Fruit fly (Drosophila melanogaster) whole organism, prepupa: ENCODE measurements around the gene Cbs.
A peak's percentile ranks its signal among the peaks of the same experiment; 100 is the strongest.

Experiments
- Blimp-1 ChIP-seq: fragments of 200-800 bp; sonication (Bioruptor generic); optimal IDR thresholded peaks from 3 replicates; lab custom pipeline; 2017; ENCODE audit warnings: missing biosample characterization, missing genetic modification characterization, mild to moderate bottlenecking, moderate library complexity, missing genetic modification reagents
- CG10631 ChIP-seq: fragments of 200-800 bp; sonication (Bioruptor generic); optimal IDR thresholded peaks from 2 replicates; lab custom pipeline; 2016; ENCODE audit warnings: missing biosample characterization, missing genetic modification characterization
- CG10669 ChIP-seq: fragments of 200-800 bp; sonication (Bioruptor generic); optimal IDR thresholded peaks from 3 replicates; lab custom pipeline; 2018; ENCODE audit warnings: missing biosample characterization, mild to moderate bottlenecking, missing genetic modification characterization, moderate library complexity
- CG11294 ChIP-seq: fragments of 200-800 bp; sonication (Bioruptor generic); IDR thresholded peaks from 2 replicates; pipeline ENCODE4 v1.3.6; 2022; ENCODE audit warnings: missing biosample characterization, missing genetic modification characterization
- CG11762 ChIP-seq: fragments of 200-800 bp; sonication (Bioruptor generic); optimal IDR thresholded peaks from 3 replicates; lab custom pipeline; 2016; ENCODE audit warnings: missing biosample characterization, missing genetic modification characterization; ENCODE audit not compliant: insufficient read depth
- CG11902 ChIP-seq: fragments of 200-800 bp; sonication (Bioruptor generic); optimal IDR thresholded peaks from 3 replicates; lab custom pipeline; 2016; ENCODE audit warnings: missing biosample characterization, missing genetic modification characterization
- CG15336 ChIP-seq: fragments of 200-800 bp; sonication (Bioruptor generic); IDR thresholded peaks from 2 replicates; pipeline ENCODE4 v1.3.6; 2022; ENCODE audit warnings: missing biosample characterization, missing genetic modification characterization
- CG1621 ChIP-seq: fragments of 200-800 bp; sonication (Bioruptor generic); optimal IDR thresholded peaks from 3 replicates; lab custom pipeline; 2018; ENCODE audit warnings: missing biosample characterization, mild to moderate bottlenecking, missing genetic modification characterization
- CG16779 ChIP-seq: fragments of 200-800 bp; sonication (Bioruptor generic); optimal IDR thresholded peaks from 3 replicates; lab custom pipeline; 2017; ENCODE audit warnings: missing biosample characterization, mild to moderate bottlenecking, missing genetic modification characterization
- CG3032 ChIP-seq: fragments of 200-800 bp; optimal IDR thresholded peaks from 2 replicates; lab custom pipeline; 2019; ENCODE audit warnings: missing biosample characterization, mild to moderate bottlenecking, missing genetic modification characterization, moderate library complexity
- CG31627 ChIP-seq: fragments of 200-800 bp; sonication (Bioruptor generic); optimal IDR thresholded peaks from 3 replicates; lab custom pipeline; 2016; ENCODE audit warnings: missing biosample characterization, missing genetic modification characterization
- CG32006 ChIP-seq: fragments of 200-800 bp; sonication (Bioruptor generic); optimal IDR thresholded peaks from 3 replicates; lab custom pipeline; 2017; ENCODE audit warnings: missing biosample characterization, mild to moderate bottlenecking, missing genetic modification characterization
- CG34406 ChIP-seq: fragments of 200-800 bp; sonication (Bioruptor generic); optimal IDR thresholded peaks from 3 replicates; lab custom pipeline; 2016; ENCODE audit warnings: missing biosample characterization, missing genetic modification characterization
- CG4318 ChIP-seq: fragments of 200-800 bp; sonication (Bioruptor generic); optimal IDR thresholded peaks from 3 replicates; lab custom pipeline; 2017; ENCODE audit warnings: missing biosample characterization, mild to moderate bottlenecking, missing genetic modification characterization
- CG6792 ChIP-seq: fragments of 200-800 bp; sonication (Bioruptor generic); optimal IDR thresholded peaks from 3 replicates; lab custom pipeline; 2016; ENCODE audit warnings: missing biosample characterization, missing genetic modification characterization
- CG6808 ChIP-seq: fragments of 200-800 bp; sonication (Bioruptor generic); optimal IDR thresholded peaks from 3 replicates; lab custom pipeline; 2017; ENCODE audit warnings: missing biosample characterization, missing genetic modification characterization, mild to moderate bottlenecking, moderate library complexity, missing genetic modification reagents
- CG6854 ChIP-seq: fragments of 200-800 bp; sonication (Bioruptor generic); optimal IDR thresholded peaks from 2 replicates; lab custom pipeline; 2017; ENCODE audit warnings: missing biosample characterization, mild to moderate bottlenecking, missing genetic modification characterization
- CG8119 ChIP-seq: fragments of 200-800 bp; sonication (Bioruptor generic); IDR thresholded peaks from 3 replicates; pipeline ENCODE4 v1.3.6; 2022; ENCODE audit warnings: missing biosample characterization, missing genetic modification characterization
- CG8319 ChIP-seq: fragments of 200-800 bp; sonication (Bioruptor generic); optimal IDR thresholded peaks from 3 replicates; lab custom pipeline; 2016; ENCODE audit warnings: missing biosample characterization, missing genetic modification characterization
- CG8632 ChIP-seq: fragments of 200-800 bp; sonication (Bioruptor generic); optimal IDR thresholded peaks from 3 replicates; lab custom pipeline; 2016; ENCODE audit warnings: missing biosample characterization, missing genetic modification characterization
- CG9139 ChIP-seq: fragments of 200-800 bp; sonication (Bioruptor generic); optimal IDR thresholded peaks from 3 replicates; lab custom pipeline; 2017; ENCODE audit warnings: missing biosample characterization, mild to moderate bottlenecking, missing genetic modification characterization
- Eip75B ChIP-seq: fragments of 200-800 bp; sonication (Bioruptor generic); optimal IDR thresholded peaks from 3 replicates; lab custom pipeline; 2016; ENCODE audit warnings: missing biosample characterization, missing genetic modification characterization
- Eip78C ChIP-seq: fragments of 200-800 bp; sonication (Bioruptor generic); peaks from one replicate; lab custom pipeline; 2016; ENCODE audit warnings: missing biosample characterization, missing genetic modification characterization
- Eip93F ChIP-seq: fragments of 200-800 bp; sonication (Bioruptor generic); optimal IDR thresholded peaks from 2 replicates; lab custom pipeline; 2016; ENCODE audit warnings: missing biosample characterization, mild to moderate bottlenecking, missing genetic modification characterization
- Ets21C ChIP-seq: fragments of 200-800 bp; sonication (Bioruptor generic); optimal IDR thresholded peaks from 3 replicates; lab custom pipeline; 2016; ENCODE audit warnings: missing biosample characterization, missing genetic modification characterization
- Ets96B ChIP-seq: fragments of 200-800 bp; optimal IDR thresholded peaks from 2 replicates; lab custom pipeline; 2019; ENCODE audit warnings: missing biosample characterization, mild to moderate bottlenecking, missing genetic modification characterization, moderate library complexity
- Gug ChIP-seq: fragments of 200-800 bp; sonication (Bioruptor generic); IDR thresholded peaks from 2 replicates; pipeline ENCODE4 v1.3.6; 2022; ENCODE audit warnings: missing biosample characterization, missing genetic modification characterization
- Hr39 ChIP-seq: fragments of 200-800 bp; sonication (Bioruptor generic); optimal IDR thresholded peaks from 2 replicates; lab custom pipeline; 2016; ENCODE audit warnings: missing biosample characterization, missing genetic modification characterization
- Hr4 ChIP-seq: fragments of 200-800 bp; sonication (Bioruptor generic); optimal IDR thresholded peaks from 3 replicates; lab custom pipeline; 2016; ENCODE audit warnings: missing biosample characterization, missing genetic modification characterization
- Lpt ChIP-seq: fragments of 200-800 bp; sonication (Bioruptor generic); optimal IDR thresholded peaks from 3 replicates; lab custom pipeline; 2016; ENCODE audit warnings: missing biosample characterization, missing genetic modification characterization
- Met ChIP-seq: fragments of 200-800 bp; sonication (Bioruptor generic); optimal IDR thresholded peaks from 3 replicates; lab custom pipeline; 2016; ENCODE audit warnings: missing biosample characterization, missing genetic modification characterization
- OdsH ChIP-seq: fragments of 200-800 bp; sonication (Bioruptor generic); optimal IDR thresholded peaks from 3 replicates; lab custom pipeline; 2016; ENCODE audit warnings: missing biosample characterization, missing genetic modification characterization
- Smox ChIP-seq: fragments of 200-800 bp; sonication (Bioruptor generic); optimal IDR thresholded peaks from 3 replicates; lab custom pipeline; 2016; ENCODE audit warnings: missing biosample characterization, missing genetic modification characterization
- Sox102F ChIP-seq: fragments of 200-800 bp; sonication (Bioruptor generic); optimal IDR thresholded peaks from 2 replicates; lab custom pipeline; 2016; ENCODE audit warnings: missing biosample characterization, mild to moderate bottlenecking, missing genetic modification characterization
- Sox14 ChIP-seq: fragments of 200-800 bp; sonication (Bioruptor generic); optimal IDR thresholded peaks from 3 replicates; lab custom pipeline; 2016; ENCODE audit warnings: missing biosample characterization, missing genetic modification characterization
- Sox15 ChIP-seq: fragments of 200-800 bp; sonication (Bioruptor generic); optimal IDR thresholded peaks from 3 replicates; lab custom pipeline; 2016; ENCODE audit warnings: missing biosample characterization, missing genetic modification characterization
- acj6 ChIP-seq: fragments of 200-800 bp; sonication (Bioruptor generic); optimal IDR thresholded peaks from 3 replicates; lab custom pipeline; 2016; ENCODE audit warnings: missing biosample characterization, missing genetic modification characterization
- cyc ChIP-seq: fragments of 200-800 bp; sonication (Bioruptor generic); optimal IDR thresholded peaks from 3 replicates; lab custom pipeline; 2016; ENCODE audit warnings: missing biosample characterization, missing genetic modification characterization
- dac ChIP-seq: fragments of 200-800 bp; sonication (Bioruptor generic); optimal IDR thresholded peaks from 2 replicates; lab custom pipeline; 2017; ENCODE audit warnings: missing biosample characterization, mild to moderate bottlenecking, missing genetic modification characterization
- dsx ChIP-seq: fragments of 200-800 bp; optimal IDR thresholded peaks from 3 replicates; lab custom pipeline; 2019; ENCODE audit warnings: missing biosample characterization, mild to moderate bottlenecking, missing genetic modification characterization, moderate library complexity; ENCODE audit not compliant: poor library complexity, severe bottlenecking
- esn ChIP-seq: fragments of 200-800 bp; sonication (Bioruptor generic); optimal IDR thresholded peaks from 2 replicates; lab custom pipeline; 2016; ENCODE audit warnings: missing biosample characterization, mild to moderate bottlenecking, missing genetic modification characterization, moderate library complexity
- fd59A ChIP-seq: fragments of 200-800 bp; sonication (Bioruptor generic); optimal IDR thresholded peaks from 2 replicates; lab custom pipeline; 2017; ENCODE audit warnings: missing biosample characterization, mild to moderate bottlenecking, missing genetic modification characterization, missing genetic modification reagents
- fd85E ChIP-seq: fragments of 200-800 bp; sonication (Bioruptor generic); optimal IDR thresholded peaks from 3 replicates; lab custom pipeline; 2016; ENCODE audit warnings: missing biosample characterization, missing genetic modification characterization
- fkh ChIP-seq: fragments of 200-800 bp; sonication (Bioruptor generic); optimal IDR thresholded peaks from 3 replicates; lab custom pipeline; 2017; ENCODE audit warnings: missing biosample characterization, mild to moderate bottlenecking, missing genetic modification characterization, moderate library complexity
- lz ChIP-seq: fragments of 200-800 bp; sonication (Bioruptor generic); optimal IDR thresholded peaks from 3 replicates; lab custom pipeline; 2016; ENCODE audit warnings: missing biosample characterization, missing genetic modification characterization
- net ChIP-seq: fragments of 200-800 bp; sonication (Bioruptor generic); optimal IDR thresholded peaks from 3 replicates; lab custom pipeline; 2016; ENCODE audit warnings: missing biosample characterization, missing genetic modification characterization
- pdm3 ChIP-seq: fragments of 200-800 bp; sonication (Bioruptor generic); optimal IDR thresholded peaks from 3 replicates; lab custom pipeline; 2016; ENCODE audit warnings: missing biosample characterization, missing genetic modification characterization
- salr ChIP-seq, 2 experiments: fragments of 200-800 bp; sonication (Bioruptor generic); optimal IDR thresholded peaks; 3 replicates each; lab custom pipeline; 2016 to 2018; ENCODE audit warnings: missing biosample characterization in 2 of 2, missing genetic modification characterization in 2 of 2, mild to moderate bottlenecking in 1 of 2
- spab ChIP-seq: fragments of 200-800 bp; sonication (Bioruptor generic); optimal IDR thresholded peaks from 2 replicates; lab custom pipeline; 2017; ENCODE audit warnings: missing biosample characterization, mild to moderate bottlenecking, missing genetic modification characterization, missing genetic modification reagents
- topi ChIP-seq: fragments of 200-800 bp; sonication (Bioruptor generic); optimal IDR thresholded peaks from 3 replicates; lab custom pipeline; 2016; ENCODE audit warnings: missing biosample characterization, missing genetic modification characterization
- vri ChIP-seq: fragments of 200-800 bp; sonication (Bioruptor generic); optimal IDR thresholded peaks from 3 replicates; lab custom pipeline; 2016; ENCODE audit warnings: missing biosample characterization, mild to moderate bottlenecking, missing genetic modification characterization

The Cbs gene

dm6 chrX:21044831-21045447, at the start of gene Cbs:
TSS of gene Cbs (plus strand) at chrX:21045138.
- TF ChIP-seq dsx (GFP tag; lab: Kevin White, UChicago) (peak; percentile 7), acj6 (GFP tag; lab: Kevin White, UChicago) (peak; percentile 46), CG11902 (no peak), CG1621 (no peak), net (GFP tag; lab: Kevin White, UChicago) (peak; percentile 18), esn (peak; percentile 41), CG3032 (tag; lab: Kevin White, UChicago) (peak; percentile 30), spab (GFP tag; lab: Kevin White, UChicago) (peak; percentile 20), Lpt (GFP tag; lab: Kevin White, UChicago) (no peak), Smox (GFP tag; lab: Kevin White, UChicago) (no peak), Ets96B (peak; percentile 18), CG34406 (GFP tag; lab: Kevin White, UChicago) (peak; percentile 41), fd85E (GFP tag; lab: Kevin White, UChicago) (no peak), CG10669 (GFP tag; lab: Kevin White, UChicago) (peak; percentile 29), lz (GFP tag; lab: Kevin White, UChicago) (no peak), CG11762 (GFP tag; lab: Kevin White, UChicago) (peak; percentile 28), CG8632 (GFP tag; lab: Kevin White, UChicago) (peak; percentile 30), salr (GFP tag; optimal IDR thresholded peaks at IDR 0.05; lab: Kevin White, UChicago) (peak; percentile 48 to 55), CG32006 (GFP tag; lab: Kevin White, UChicago) (peak; percentile 71), OdsH (GFP tag; lab: Kevin White, UChicago) (peak; percentile 57), Eip93F (GFP tag; lab: Kevin White, UChicago) (no peak), CG9139 (GFP tag; lab: Kevin White, UChicago) (no peak), CG6808 (GFP tag; lab: Kevin White, UChicago) (peak; percentile 53), CG31627 (GFP tag; lab: Kevin White, UChicago) (no peak), pdm3 (GFP tag; lab: Kevin White, UChicago) (no peak), topi (GFP tag; lab: Kevin White, UChicago) (no peak), Ets21C (no peak), fkh (GFP tag; lab: Kevin White, UChicago) (no peak), CG8119 (no peak), Sox14 (GFP tag; lab: Kevin White, UChicago) (no peak), Blimp-1 (GFP tag; lab: Kevin White, UChicago) (no peak), Sox15 (GFP tag; lab: Kevin White, UChicago) (peak; percentile 23), fd59A (GFP tag; lab: Kevin White, UChicago) (no peak), dac (no peak), Hr4 (GFP tag; lab: Kevin White, UChicago) (peak; percentile 27), CG11294 (GFP tag; lab: Robert Waterston, UW) (peak; percentile 47; the same call in 1 of the 2 replicates), Eip78C (GFP tag; lab: Kevin White, UChicago) (peak; percentile 71), CG10631 (GFP tag; lab: Kevin White, UChicago) (peak; percentile 59), Met (GFP tag; lab: Kevin White, UChicago) (no peak), cyc (GFP tag; lab: Kevin White, UChicago) (no peak), CG8319 (GFP tag; lab: Kevin White, UChicago) (no peak), CG16779 (tag; lab: Kevin White, UChicago) (no peak), CG6792 (GFP tag; lab: Kevin White, UChicago) (no peak), Sox102F (GFP tag; lab: Kevin White, UChicago) (no peak), CG6854 (GFP tag; lab: Kevin White, UChicago) (no peak), CG4318 (GFP tag; lab: Kevin White, UChicago) (peak; percentile 53), Gug (GFP tag; lab: Robert Waterston, UW) (peak; percentile 21), vri (no peak), CG15336 (GFP tag; lab: Robert Waterston, UW) (peak; percentile 24; the same call in 1 of the 2 replicates), Hr39 (GFP tag; lab: Kevin White, UChicago) (peak; percentile 1), Eip75B (no peak)
